Fruit fly (Drosophila melanogaster) whole organism, embryonic: ENCODE measurements around the gene CG43796.

Source experiments
- Antp ChIP-seq: fragments of 200-800 bp; sonication (Bioruptor generic); optimal IDR thresholded peaks from 3 replicates; lab custom pipeline; 2016; ENCODE audit warnings: missing biosample characterization, missing genetic modification characterization
- BEAF-32 ChIP-seq: fragments of 200-800 bp; sonication (Bioruptor generic); optimal IDR thresholded peaks from 3 replicates; lab custom pipeline; 2017; ENCODE audit warnings: missing biosample characterization, missing genetic modification characterization, mild to moderate bottlenecking, moderate library complexity, missing genetic modification reagents
- CG1024 ChIP-seq: fragments of 200-800 bp; sonication (Bioruptor generic); IDR thresholded peaks from 2 replicates; pipeline ENCODE4 v1.3.6; 2022; ENCODE audit warnings: missing biosample characterization, missing genetic modification characterization
- CG11696 ChIP-seq: fragments of 200-800 bp; sonication (Bioruptor generic); IDR thresholded peaks from 2 replicates; pipeline ENCODE4 v1.3.6; 2022; ENCODE audit warnings: missing biosample characterization, missing genetic modification characterization
- CG12236 ChIP-seq: fragments of 200-800 bp; sonication (Bioruptor generic); optimal IDR thresholded peaks from 2 replicates; lab custom pipeline; 2016; ENCODE audit warnings: missing biosample characterization, missing genetic modification characterization
- CG12299 ChIP-seq: fragments of 200-800 bp; sonication (Bioruptor generic); optimal IDR thresholded peaks from 2 replicates; lab custom pipeline; 2018; ENCODE audit warnings: missing biosample characterization, mild to moderate bottlenecking, missing genetic modification characterization
- CG13894 ChIP-seq: fragments of 200-800 bp; sonication (Bioruptor generic); optimal IDR thresholded peaks from 3 replicates; lab custom pipeline; 2018; ENCODE audit warnings: missing biosample characterization, mild to moderate bottlenecking, missing genetic modification characterization, moderate library complexity
- CG14710 ChIP-seq: fragments of 200-800 bp; sonication (Bioruptor generic); optimal IDR thresholded peaks from 3 replicates; lab custom pipeline; 2019; ENCODE audit warnings: missing biosample characterization, mild to moderate bottlenecking, missing genetic modification characterization, moderate library complexity
- CG17568 ChIP-seq: fragments of 200-800 bp; sonication (Bioruptor generic); optimal IDR thresholded peaks from 2 replicates; lab custom pipeline; 2018; ENCODE audit warnings: missing biosample characterization, mild to moderate bottlenecking, missing genetic modification characterization, moderate library complexity
- CG5180 ChIP-seq: fragments of 200-800 bp; sonication (Bioruptor generic); optimal IDR thresholded peaks from 3 replicates; lab custom pipeline; 2017; ENCODE audit warnings: missing biosample characterization, missing genetic modification characterization, mild to moderate bottlenecking, moderate library complexity, missing genetic modification reagents
- CG6813 ChIP-seq: fragments of 200-800 bp; sonication (Bioruptor generic); optimal IDR thresholded peaks from 2 replicates; lab custom pipeline; 2017; ENCODE audit warnings: missing biosample characterization, missing genetic modification characterization, mild to moderate bottlenecking, moderate library complexity, missing genetic modification reagents
- CG8089 ChIP-seq: fragments of 200-800 bp; sonication (Bioruptor generic); optimal IDR thresholded peaks from 3 replicates; lab custom pipeline; 2016; ENCODE audit warnings: missing biosample characterization, missing genetic modification characterization
- CG8478 ChIP-seq: fragments of >200 bp; optimal IDR thresholded peaks from 2 replicates; lab custom pipeline; 2018
- CG8765 ChIP-seq: fragments of 200-800 bp; sonication (Bioruptor generic); IDR thresholded peaks from 2 replicates; pipeline ENCODE4 v1.3.6; 2022; ENCODE audit warnings: missing biosample characterization, missing genetic modification characterization
- CG8924 ChIP-seq: fragments of 200-800 bp; optimal IDR thresholded peaks from 3 replicates; lab custom pipeline; 2019; ENCODE audit warnings: missing biosample characterization, mild to moderate bottlenecking, missing genetic modification characterization, moderate library complexity
- CoRest ChIP-seq: fragments of 200-800 bp; sonication (Bioruptor generic); optimal IDR thresholded peaks from 3 replicates; lab custom pipeline; 2018; ENCODE audit warnings: missing biosample characterization, mild to moderate bottlenecking, missing genetic modification characterization, moderate library complexity
- D19A ChIP-seq: fragments of 200-800 bp; optimal IDR thresholded peaks from 3 replicates; lab custom pipeline; 2019; ENCODE audit warnings: missing biosample characterization, mild to moderate bottlenecking, missing genetic modification characterization, moderate library complexity
- Dad ChIP-seq: fragments of 200-800 bp; sonication (Bioruptor generic); optimal IDR thresholded peaks from 3 replicates; lab custom pipeline; 2016; ENCODE audit warnings: missing biosample characterization, missing genetic modification characterization
- Dbx ChIP-seq: fragments of 200-800 bp; sonication (Bioruptor generic); IDR thresholded peaks from 3 replicates; pipeline ENCODE4 v1.3.6; 2022; ENCODE audit warnings: missing biosample characterization, missing genetic modification characterization
- Dek ChIP-seq: fragments of 200-800 bp; sonication (Bioruptor generic); optimal IDR thresholded peaks from 3 replicates; lab custom pipeline; 2019; ENCODE audit warnings: missing biosample characterization, mild to moderate bottlenecking, missing genetic modification characterization, moderate library complexity
- Dp ChIP-seq: fragments of 200-800 bp; sonication (Bioruptor generic); optimal IDR thresholded peaks from 2 replicates; lab custom pipeline; 2018; ENCODE audit warnings: missing biosample characterization, mild to moderate bottlenecking, missing genetic modification characterization, moderate library complexity
- Drgx ChIP-seq: fragments of 200-800 bp; sonication (Bioruptor generic); IDR thresholded peaks from 2 replicates; pipeline ENCODE4 v1.3.6; 2022; ENCODE audit warnings: missing biosample characterization, missing genetic modification characterization
- Ets65A ChIP-seq: fragments of 200-800 bp; sonication (Bioruptor generic); peaks from one replicate; lab custom pipeline; 2016; ENCODE audit warnings: missing biosample characterization, missing genetic modification characterization
- Ets97D ChIP-seq: fragments of 200-800 bp; sonication (Bioruptor generic); optimal IDR thresholded peaks from 3 replicates; lab custom pipeline; 2016; ENCODE audit warnings: missing biosample characterization, missing genetic modification characterization
- Fer1 ChIP-seq: fragments of 200-800 bp; sonication (Bioruptor generic); optimal IDR thresholded peaks from 2 replicates; lab custom pipeline; 2017; ENCODE audit warnings: missing biosample characterization, mild to moderate bottlenecking, missing genetic modification characterization
- Hey ChIP-seq: fragments of 200-800 bp; sonication (Bioruptor generic); optimal IDR thresholded peaks from 3 replicates; lab custom pipeline; 2018; ENCODE audit warnings: missing biosample characterization, mild to moderate bottlenecking, missing genetic modification characterization
- Hr39 ChIP-seq: fragments of >200 bp; optimal IDR thresholded peaks from 2 replicates; lab custom pipeline; 2017
- Hr51 ChIP-seq, 2 experiments: fragments of 200-800 bp; sonication (Bioruptor generic); optimal IDR thresholded peaks; 2 replicates in 1 of 2; 3 replicates in 1 of 2; lab custom pipeline; 2016 to 2018; ENCODE audit warnings: missing biosample characterization in 2 of 2, missing genetic modification characterization in 2 of 2, mild to moderate bottlenecking in 1 of 2, moderate library complexity in 1 of 2
- Oli ChIP-seq: fragments of 200-800 bp; sonication (Bioruptor generic); optimal IDR thresholded peaks from 2 replicates; lab custom pipeline; 2018; ENCODE audit warnings: missing biosample characterization, mild to moderate bottlenecking, missing genetic modification characterization, moderate library complexity
- Rfx ChIP-seq: fragments of 200-800 bp; sonication (Bioruptor generic); IDR thresholded peaks from 2 replicates; pipeline ENCODE4 v1.3.6; 2022; ENCODE audit warnings: missing biosample characterization, missing genetic modification characterization
- Scr ChIP-seq: fragments of 200-800 bp; sonication (Bioruptor generic); IDR thresholded peaks from 2 replicates; pipeline ENCODE4 v1.3.6; 2022; ENCODE audit warnings: missing biosample characterization, missing genetic modification characterization; ENCODE audit not compliant: partially characterized antibody
- Xrp1 ChIP-seq: fragments of 200-800 bp; sonication (Bioruptor generic); IDR thresholded peaks from 2 replicates; pipeline ENCODE4 v1.3.6; 2022; ENCODE audit warnings: missing biosample characterization, missing genetic modification characterization
- ap ChIP-seq: fragments of 200-800 bp; sonication (Bioruptor generic); IDR thresholded peaks from 2 replicates; pipeline ENCODE4 v1.3.6; 2022; ENCODE audit warnings: missing biosample characterization, missing genetic modification characterization
- cg ChIP-seq: fragments of 200-800 bp; sonication (Bioruptor generic); optimal IDR thresholded peaks from 3 replicates; lab custom pipeline; 2019; ENCODE audit warnings: missing biosample characterization, mild to moderate bottlenecking, missing genetic modification characterization, moderate library complexity
- chm ChIP-seq: fragments of 200-800 bp; sonication (Bioruptor generic); IDR thresholded peaks from 2 replicates; pipeline ENCODE4 v1.3.6; 2022; ENCODE audit warnings: missing biosample characterization, missing genetic modification characterization
- ci ChIP-seq: fragments of 200-800 bp; sonication (Bioruptor generic); IDR thresholded peaks from 3 replicates; pipeline ENCODE4 v1.3.6; 2022; ENCODE audit warnings: missing biosample characterization, missing genetic modification characterization
- en ChIP-seq: fragments of 200-800 bp; sonication (Bioruptor generic); optimal IDR thresholded peaks from 2 replicates; lab custom pipeline; 2016; ENCODE audit warnings: missing biosample characterization, missing genetic modification characterization
- fd102C ChIP-seq: fragments of 200-800 bp; sonication (Bioruptor generic); optimal IDR thresholded peaks from 2 replicates; lab custom pipeline; 2018; ENCODE audit warnings: missing biosample characterization, mild to moderate bottlenecking, missing genetic modification characterization, moderate library complexity
- gsb-n ChIP-seq: fragments of 200-800 bp; sonication (Bioruptor generic); optimal IDR thresholded peaks from 3 replicates; lab custom pipeline; 2018; ENCODE audit warnings: missing biosample characterization, mild to moderate bottlenecking, missing genetic modification characterization
- kah ChIP-seq: fragments of 200-800 bp; sonication (Bioruptor generic); optimal IDR thresholded peaks from 2 replicates; lab custom pipeline; 2018; ENCODE audit warnings: missing biosample characterization, mild to moderate bottlenecking, missing genetic modification characterization
- kni ChIP-seq: fragments of 200-800 bp; sonication (Bioruptor generic); optimal IDR thresholded peaks from 3 replicates; lab custom pipeline; 2017; ENCODE audit warnings: mild to moderate bottlenecking, missing biosample characterization, missing genetic modification reagents, missing genetic modification characterization
- lbe ChIP-seq: fragments of 200-800 bp; sonication (Bioruptor generic); optimal IDR thresholded peaks from 2 replicates; lab custom pipeline; 2016; ENCODE audit warnings: missing biosample characterization, mild to moderate bottlenecking, missing genetic modification characterization
- maf-S ChIP-seq: fragments of 200-800 bp; sonication (Bioruptor generic); optimal IDR thresholded peaks from 2 replicates; lab custom pipeline; 2016; ENCODE audit warnings: missing biosample characterization, missing genetic modification characterization
- mam ChIP-seq: fragments of 200-800 bp; sonication (Bioruptor generic); optimal IDR thresholded peaks from 3 replicates; lab custom pipeline; 2016; ENCODE audit warnings: missing biosample characterization, missing genetic modification characterization
- mirr ChIP-seq: fragments of 200-800 bp; sonication (Bioruptor generic); optimal IDR thresholded peaks from 3 replicates; lab custom pipeline; 2018; ENCODE audit warnings: missing biosample characterization, mild to moderate bottlenecking, missing genetic modification characterization
- org-1 ChIP-seq: fragments of 200-800 bp; sonication (Bioruptor generic); optimal IDR thresholded peaks from 2 replicates; lab custom pipeline; 2017; ENCODE audit warnings: missing biosample characterization, missing genetic modification characterization
- pan ChIP-seq, 4 experiments: fragments of >200 bp in 3 of 4; fragments of 200-800 bp in 1 of 4; sonication (Bioruptor generic) in 1 of 4; optimal IDR thresholded peaks in 3 of 4; IDR thresholded peaks in 1 of 4; 2 replicates each; pipeline versions ENCODE4 v1.3.6 to Lab custom; 2017 to 2022; ENCODE audit warnings: missing biosample characterization in 2 of 4, missing genetic modification characterization in 2 of 4, mixed read lengths in 1 of 4
- pum ChIP-seq: fragments of 200-800 bp; sonication (Bioruptor generic); optimal IDR thresholded peaks from 2 replicates; lab custom pipeline; 2016; ENCODE audit warnings: missing biosample characterization, missing genetic modification characterization
- shn ChIP-seq: fragments of 200-800 bp; sonication (Bioruptor generic); optimal IDR thresholded peaks from 3 replicates; lab custom pipeline; 2016; ENCODE audit warnings: missing biosample characterization, missing genetic modification characterization
- slbo ChIP-seq: fragments of 200-800 bp; sonication (Bioruptor generic); IDR thresholded peaks from 2 replicates; pipeline ENCODE4 v1.3.6; 2022; ENCODE audit warnings: missing biosample characterization, missing genetic modification characterization
- tx ChIP-seq: fragments of 200-800 bp; sonication (Bioruptor generic); optimal IDR thresholded peaks from 2 replicates; lab custom pipeline; 2016; ENCODE audit warnings: missing biosample characterization, missing genetic modification characterization

CG43796 gene

dm6 chr2L:8514748-8515147 lies 32.6 kb downstream of the CG43796 start, which contains the start of the genes CG13097 and PIG-U (continued):
- peak; percentile 69 for TF ChIP-seq CG12299 (tag; lab: Kevin White, UChicago)
- TF ChIP-seq pan (optimal IDR thresholded peaks at IDR 0.05; lab: Kevin White, UChicago): no peak
- peak in 1 of 2 experiments; percentile 84 for TF ChIP-seq pan (GFP tag; optimal IDR thresholded peaks at IDR 0.05 in 1 of 2, IDR thresholded peaks at IDR 0.05 in 1 of 2)
- peak; percentile 78 for TF ChIP-seq Ets97D (GFP tag; lab: Kevin White, UChicago)
- 0 out of 2 replicates have a peak, but pooled peaks have one; percentile 12 for TF ChIP-seq ap (GFP tag; lab: Robert Waterston, UW)
- TF ChIP-seq kni (GFP tag; lab: Kevin White, UChicago): no peak
- peak; percentile 96 for TF ChIP-seq Scr (GFP tag; lab: Robert Waterston, UW)
- TF ChIP-seq CG8089 (GFP tag; lab: Kevin White, UChicago): peak; percentile 64
- TF ChIP-seq CG8478: no peak
- TF ChIP-seq lbe (GFP tag; lab: Kevin White, UChicago): peak; percentile 88
- no peak for TF ChIP-seq en (GFP tag; lab: Kevin White, UChicago)
- TF ChIP-seq slbo (GFP tag; lab: Robert Waterston, UW): peak; percentile 92
- peak; percentile 74 for TF ChIP-seq chm (GFP tag; lab: Robert Waterston, UW)
- peak; percentile 57 for TF ChIP-seq CG6813 (GFP tag; lab: Kevin White, UChicago)
- peak; percentile 81 for TF ChIP-seq Xrp1 (GFP tag; lab: Robert Waterston, UW)
- TF ChIP-seq Hey (tag; lab: Kevin White, UChicago): no peak
- TF ChIP-seq Dad (GFP tag; lab: Kevin White, UChicago): peak; percentile 82
- TF ChIP-seq CG5180: no peak
- peak; percentile 64 for TF ChIP-seq Antp (GFP tag; lab: Kevin White, UChicago)
- TF ChIP-seq fd102C (GFP tag; lab: Kevin White, UChicago): peak; percentile 36
- peak; percentile 77 for TF ChIP-seq ci (GFP tag; lab: Robert Waterston, UW)
- TF ChIP-seq CG8765 (GFP tag; lab: Robert Waterston, UW): peak; percentile 71
- TF ChIP-seq mirr (GFP tag; lab: Kevin White, UChicago): peak; percentile 23
- peak; percentile 71 for TF ChIP-seq maf-S
- TF ChIP-seq mam: peak; percentile 86
- TF ChIP-seq Ets65A (GFP tag; lab: Kevin White, UChicago): peak; percentile 95
- no peak for TF ChIP-seq cg
- peak; percentile 59 for TF ChIP-seq kah (GFP tag; lab: Kevin White, UChicago)
- TF ChIP-seq Hr39 (lab: Kevin White, UChicago): no peak
- TF ChIP-seq Rfx (GFP tag; lab: Robert Waterston, UW): peak; percentile 90
- TF ChIP-seq Dp (GFP tag; lab: Kevin White, UChicago): peak; percentile 59
- TF ChIP-seq gsb-n (tag; lab: Kevin White, UChicago): no peak
- peak; percentile 87 for TF ChIP-seq Dbx (GFP tag; lab: Robert Waterston, UW)
- 0 out of 2 replicates have a peak, but pooled peaks have one; percentile 24 for TF ChIP-seq CG11696 (GFP tag; lab: Robert Waterston, UW)
- TF ChIP-seq shn (GFP tag; lab: Kevin White, UChicago): peak; percentile 67
- TF ChIP-seq BEAF-32 (GFP tag; lab: Kevin White, UChicago): peak; percentile 94
- peak; percentile 68; the same call in 1 of the 2 replicates for TF ChIP-seq Drgx (GFP tag; lab: Robert Waterston, UW)
- peak; percentile 24 for TF ChIP-seq org-1 (GFP tag; lab: Kevin White, UChicago)
- peak; percentile 66 to 76 for TF ChIP-seq Hr51 (GFP tag; optimal IDR thresholded peaks at IDR 0.05; lab: Kevin White, UChicago)
- peak; percentile 50; the same call in 1 of the 2 replicates for TF ChIP-seq CG1024 (GFP tag; lab: Robert Waterston, UW)
- TF ChIP-seq CG8924 (tag; lab: Kevin White, UChicago): peak; percentile 69
- TF ChIP-seq tx: peak; percentile 81
- peak; percentile 21 for TF ChIP-seq CG12236
- TF ChIP-seq CoRest: peak; percentile 84
- no peak for TF ChIP-seq CG17568 (GFP tag; lab: Kevin White, UChicago)
- no peak for TF ChIP-seq D19A
- TF ChIP-seq CG13894 (tag; lab: Kevin White, UChicago): peak; percentile 86
- TF ChIP-seq pum (GFP tag; lab: Kevin White, UChicago): peak; percentile 74
- peak; percentile 57 for TF ChIP-seq Oli (tag; lab: Kevin White, UChicago)
- TF ChIP-seq Fer1 (GFP tag; lab: Kevin White, UChicago): peak; percentile 84
- TF ChIP-seq CG14710 (tag; lab: Kevin White, UChicago): peak; percentile 89
- peak; percentile 71 for TF ChIP-seq Dek (tag; lab: Kevin White, UChicago)
